Worm (Caenorhabditis elegans) whole organism, L4 larva: ENCODE results near the gene far-7.

ENCODE experiments used
- F37D6.2 ChIP-seq: sonication (generic microtip); optimal IDR thresholded peaks from 2 replicates; lab custom pipeline; 2016; ENCODE audit warnings: mild to moderate bottlenecking, missing genetic modification characterization, missing compliant biosample characterization
- ama-1 ChIP-seq: fragments of 150-350 bp; optimal IDR thresholded peaks from 2 replicates; lab custom pipeline; 2014; ENCODE audit warnings: inconsistent platforms, mixed read lengths
- daf-19 ChIP-seq: fragments of 200-800 bp; sonication (Bioruptor generic); conservative IDR thresholded peaks from 2 replicates; pipeline ENCODE4 v1.3.6; 2022; ENCODE audit warnings: missing genetic modification characterization, missing compliant biosample characterization
- hlh-30 ChIP-seq: sonication (generic microtip); optimal IDR thresholded peaks from 2 replicates; lab custom pipeline; 2017; ENCODE audit warnings: antibody characterized with exemption, mild to moderate bottlenecking, missing genetic modification characterization, missing compliant biosample characterization; ENCODE audit not compliant: insufficient read depth
- lin-13 ChIP-seq: fragments of 150-350 bp; optimal IDR thresholded peaks from 2 replicates; lab custom pipeline; 2014; ENCODE audit warnings: missing biosample characterization, missing genetic modification reagents, missing genetic modification characterization
- lir-3 ChIP-seq: sonication (generic microtip); optimal IDR thresholded peaks from 2 replicates; lab custom pipeline; 2016; ENCODE audit warnings: mild to moderate bottlenecking, missing genetic modification characterization, missing compliant biosample characterization
- lsy-2 ChIP-seq, 2 experiments: fragments of 150-350 bp in 1 of 2; sonication (generic microtip) in 1 of 2; optimal IDR thresholded peaks; 2 replicates each; lab custom pipeline; 2014 to 2017; ENCODE audit warnings: missing biosample characterization in 2 of 2, missing genetic modification characterization in 2 of 2
- madf-5 ChIP-seq, 2 experiments: fragments of 200-800 bp; sonication (Bioruptor generic); IDR thresholded peaks; 2 replicates each; pipeline ENCODE4 v1.3.6; 2022; ENCODE audit warnings: missing compliant biosample characterization in 2 of 2, missing genetic modification characterization in 2 of 2
- nhr-28 ChIP-seq: fragments of 150-350 bp; optimal IDR thresholded peaks from 2 replicates; lab custom pipeline; 2014; ENCODE audit warnings: missing biosample characterization, missing genetic modification characterization
- nhr-77 ChIP-seq: fragments of 150-350 bp; optimal IDR thresholded peaks from 2 replicates; lab custom pipeline; 2014; ENCODE audit warnings: missing biosample characterization, missing genetic modification characterization
- snpc-4 ChIP-seq: fragments of 150-350 bp; optimal IDR thresholded peaks from 2 replicates; lab custom pipeline; 2014; ENCODE audit warnings: missing biosample characterization, missing genetic modification characterization
- unc-62 ChIP-seq, 3 experiments: fragments of 150-350 bp in 1 of 3; sonication (generic microtip); optimal IDR thresholded peaks in 2 of 3; peaks in 1 of 3; 1 replicate in 1 of 3; 2 replicates in 2 of 3; lab custom pipeline; 2014 to 2017; ENCODE audit warnings: missing biosample characterization in 3 of 3, missing genetic modification characterization in 3 of 3, missing genetic modification reagents in 3 of 3, missing genotype in 1 of 3

DNA sequence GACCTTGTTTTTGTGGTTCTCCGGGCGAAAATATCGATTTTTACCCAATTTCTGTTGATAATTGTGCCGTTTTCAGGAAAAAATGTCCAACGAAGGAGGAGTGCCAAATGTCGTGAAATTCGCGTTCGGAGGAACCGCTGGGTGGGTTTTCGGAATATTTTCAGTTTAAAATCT is 33.2 kb upstream of the far-7 start, which contains the start of gene misc-1:
- no peak for TF ChIP-seq madf-5 (GFP tag; IDR thresholded peaks at IDR 0.05; lab: Robert Waterston, UW)
- TF ChIP-seq hlh-30 (tag; lab: Kevin White, UChicago) = no peak
- no peak for TF ChIP-seq lin-13 (GFP tag; lab: Kevin White, UChicago)
- TF ChIP-seq snpc-4 (tag; lab: Kevin White, UChicago) = no peak
- no peak for TF ChIP-seq nhr-77
- TF ChIP-seq ama-1 (lab: Kevin White, UChicago) = no peak
- TF ChIP-seq nhr-28 (tag; lab: Kevin White, UChicago) = no peak
- no peak for TF ChIP-seq unc-62 (GFP tag; optimal IDR thresholded peaks at IDR 0.05 in 1 of 2; lab: Kevin White, UChicago)
- TF ChIP-seq unc-62 (tag; optimal IDR thresholded peaks at IDR 0.05; lab: Kevin White, UChicago) = no peak
- TF ChIP-seq lsy-2 (tag; optimal IDR thresholded peaks at IDR 0.05; lab: Kevin White, UChicago) = no peak
- TF ChIP-seq daf-19 (GFP tag; lab: Robert Waterston, UW) = no peak
- TF ChIP-seq lir-3 (tag; lab: Kevin White, UChicago) = no peak
- TF ChIP-seq F37D6.2 (tag; lab: Kevin White, UChicago) = no peak
